Fruit fly (Drosophila melanogaster) whole organism, prepupa: Measurements from ENCODE around the gene CG32280.

ENCODE experiments used
- CG11902 ChIP-seq: fragments of 200-800 bp; sonication (Bioruptor generic); optimal IDR thresholded peaks from 3 replicates; lab custom pipeline; 2016; ENCODE audit warnings: missing biosample characterization, missing genetic modification characterization
- CG31627 ChIP-seq: fragments of 200-800 bp; sonication (Bioruptor generic); optimal IDR thresholded peaks from 3 replicates; lab custom pipeline; 2016; ENCODE audit warnings: missing biosample characterization, missing genetic modification characterization
- CG4318 ChIP-seq: fragments of 200-800 bp; sonication (Bioruptor generic); optimal IDR thresholded peaks from 3 replicates; lab custom pipeline; 2017; ENCODE audit warnings: missing biosample characterization, mild to moderate bottlenecking, missing genetic modification characterization

- TF ChIP-seq CG4318: peak; percentile 94
- TF ChIP-seq CG11902: peak; percentile 93
- peak; percentile 90 for TF ChIP-seq CG31627
These were observed 29.1 kb downstream of the CG32280 start for dm6 chr3L:3194059-3194458.
